Worm (Caenorhabditis elegans) whole organism, young adult: Measurements from ENCODE around the gene Y116F11A.6.

Experiments
- F49E8.2 ChIP-seq: sonication (generic microtip); optimal IDR thresholded peaks from 3 replicates; lab custom pipeline; 2017; ENCODE audit warnings: missing genetic modification characterization, mild to moderate bottlenecking, missing compliant biosample characterization, antibody characterized with exemption, moderate library complexity; ENCODE audit not compliant: insufficient read depth
- akir-1 ChIP-seq: fragments of 200-800 bp; sonication (Bioruptor generic); optimal IDR thresholded peaks from 2 replicates; lab custom pipeline; 2018; ENCODE audit warnings: mild to moderate bottlenecking, missing genetic modification characterization, moderate library complexity, missing compliant biosample characterization
- ama-1 ChIP-seq, 3 experiments: fragments of 150-350 bp in 1 of 3; sonication (generic microtip) in 2 of 3; optimal IDR thresholded peaks; 2 replicates each; lab custom pipeline; 2014 to 2018; ENCODE audit warnings: missing biosample characterization in 2 of 3, missing genetic modification characterization in 2 of 3, missing genetic modification reagents in 2 of 3
- die-1 ChIP-seq: sonication (generic microtip); optimal IDR thresholded peaks from 2 replicates; lab custom pipeline; 2016; ENCODE audit warnings: missing genotype, mild to moderate bottlenecking, missing genetic modification characterization, missing compliant biosample characterization
- dpl-1 ChIP-seq: fragments of 150-350 bp; optimal IDR thresholded peaks from 2 replicates; lab custom pipeline; 2014; ENCODE audit warnings: missing biosample characterization, missing genetic modification reagents, missing genetic modification characterization
- egrh-3 ChIP-seq: fragments of 200-800 bp; sonication (Bioruptor generic); IDR thresholded peaks from 2 replicates; pipeline ENCODE4 v1.3.6; 2022; ENCODE audit warnings: missing genetic modification reagents, missing genetic modification characterization, missing compliant biosample characterization
- lin-35 ChIP-seq, 3 experiments: fragments of 150-350 bp in 2 of 3; sonication (generic microtip) in 1 of 3; optimal IDR thresholded peaks; 2 replicates each; lab custom pipeline; 2014 to 2018; ENCODE audit warnings: missing biosample characterization in 3 of 3, missing genetic modification characterization in 3 of 3, missing genetic modification reagents in 3 of 3
- lsy-27 ChIP-seq: sonication (generic microtip); optimal IDR thresholded peaks from 2 replicates; lab custom pipeline; 2017; ENCODE audit warnings: missing genetic modification characterization, mild to moderate bottlenecking, missing compliant biosample characterization, antibody characterized with exemption, missing genotype, borderline replicate concordance; ENCODE audit not compliant: insufficient read depth
- nfyb-1 ChIP-seq: fragments of 200-800 bp; sonication (Bioruptor generic); IDR thresholded peaks from 2 replicates; pipeline ENCODE4 v1.3.6; 2022; ENCODE audit warnings: missing genetic modification reagents, missing genetic modification characterization, missing compliant biosample characterization
- pbrm-1 ChIP-seq: fragments of 200-800 bp; sonication (Bioruptor generic); IDR thresholded peaks from 2 replicates; pipeline ENCODE4 v1.3.6; 2022; ENCODE audit warnings: missing genetic modification reagents, missing genetic modification characterization, missing compliant biosample characterization
- snpc-1.3 ChIP-seq: sonication (generic microtip); optimal IDR thresholded peaks from 2 replicates; lab custom pipeline; 2017; ENCODE audit warnings: missing genetic modification characterization, mild to moderate bottlenecking, missing compliant biosample characterization, antibody characterized with exemption, moderate library complexity, missing genotype, missing genetic modification reagents; ENCODE audit not compliant: insufficient read depth
- snpc-4 ChIP-seq, 5 experiments: fragments of 150-350 bp in 1 of 5; sonication (generic microtip) in 4 of 5; optimal IDR thresholded peaks; 2 replicates each; lab custom pipeline; 2014 to 2018; ENCODE audit warnings: missing genetic modification characterization in 5 of 5, missing biosample characterization in 3 of 5, antibody characterized with exemption in 2 of 5, mild to moderate bottlenecking in 2 of 5, missing compliant biosample characterization in 2 of 5, missing genotype in 2 of 5, moderate library complexity in 2 of 5, missing genetic modification reagents in 1 of 5
- unc-62 ChIP-seq: fragments of 150-350 bp; optimal IDR thresholded peaks from 2 replicates; lab custom pipeline; 2014; ENCODE audit warnings: missing biosample characterization, missing genetic modification reagents, missing genetic modification characterization

ce11 chrV:19715847-19716246 lies 3.5 kb upstream of the Y116F11A.6 start, which contains the start of gene Y43F8C.17:
- TF ChIP-seq lin-35 (GFP tag; optimal IDR thresholded peaks at IDR 0.05; lab: Kevin White, UChicago) (no peak), unc-62 (no peak), nfyb-1 (no peak), F49E8.2 (tag; lab: Kevin White, UChicago) (no peak), pbrm-1 (GFP tag; lab: Robert Waterston, UW) (no peak), ama-1 (optimal IDR thresholded peaks at IDR 0.05; lab: Kevin White, UChicago) (no peak), ama-1 (GFP tag; optimal IDR thresholded peaks at IDR 0.05; lab: Kevin White, UChicago) (no peak), die-1 (no peak), snpc-1.3 (tag; lab: Kevin White, UChicago) (no peak), egrh-3 (GFP tag; lab: Robert Waterston, UW) (no peak), snpc-4 (GFP tag; optimal IDR thresholded peaks at IDR 0.05; lab: Kevin White, UChicago) (no peak), snpc-4 (tag; optimal IDR thresholded peaks at IDR 0.05; lab: Kevin White, UChicago) (no peak), dpl-1 (GFP tag; lab: Kevin White, UChicago) (no peak), akir-1 (GFP tag; lab: Kevin White, UChicago) (no peak), lsy-27 (tag; lab: Kevin White, UChicago) (no peak)
